Worm (Caenorhabditis elegans) whole organism, L3 larva: Measurements from ENCODE around the gene K08B12.1.

Experiments
- R02D3.7 ChIP-seq: fragments of 150-350 bp; optimal IDR thresholded peaks from 2 replicates; lab custom pipeline; 2014; ENCODE audit warnings: missing biosample characterization, missing genetic modification characterization
- ZK546.5 ChIP-seq: sonication (generic microtip); optimal IDR thresholded peaks from 2 replicates; lab custom pipeline; 2017; ENCODE audit warnings: missing biosample characterization, missing genetic modification characterization
- ama-1 ChIP-seq: fragments of 150-350 bp; optimal IDR thresholded peaks from 2 replicates; lab custom pipeline; 2018
- ceh-16 ChIP-seq: sonication (generic microtip); optimal IDR thresholded peaks from 2 replicates; lab custom pipeline; 2017; ENCODE audit warnings: missing biosample characterization, missing genetic modification characterization
- ceh-28 ChIP-seq: fragments of 150-350 bp; optimal IDR thresholded peaks from 2 replicates; lab custom pipeline; 2014; ENCODE audit warnings: missing biosample characterization, missing genetic modification reagents, missing genetic modification characterization
- ceh-82 ChIP-seq: fragments of 150-350 bp; optimal IDR thresholded peaks from 2 replicates; lab custom pipeline; 2014; ENCODE audit warnings: missing biosample characterization, missing genetic modification characterization
- ceh-9 ChIP-seq: sonication (generic microtip); optimal IDR thresholded peaks from 2 replicates; lab custom pipeline; 2018; ENCODE audit warnings: missing biosample characterization, missing genetic modification characterization
- daf-12 ChIP-seq: fragments of 150-350 bp; optimal IDR thresholded peaks from 2 replicates; lab custom pipeline; 2014; ENCODE audit warnings: missing biosample characterization, missing genetic modification reagents, missing genetic modification characterization
- egl-27 ChIP-seq: sonication (generic microtip); optimal IDR thresholded peaks from 4 replicates; lab custom pipeline; 2017; ENCODE audit warnings: missing biosample characterization, missing genetic modification reagents, missing genetic modification characterization
- egl-5 ChIP-seq: fragments of 150-350 bp; optimal IDR thresholded peaks from 2 replicates; lab custom pipeline; 2017; ENCODE audit warnings: missing biosample characterization, missing genetic modification reagents, missing genetic modification characterization, inconsistent platforms
- elt-1 ChIP-seq: fragments of 150-350 bp; optimal IDR thresholded peaks from 2 replicates; lab custom pipeline; 2014; ENCODE audit warnings: missing biosample characterization, missing genetic modification characterization
- elt-2 ChIP-seq: sonication (generic microtip); optimal IDR thresholded peaks from 2 replicates; lab custom pipeline; 2016; ENCODE audit warnings: missing genetic modification reagents, mild to moderate bottlenecking, missing genetic modification characterization, missing compliant biosample characterization
- elt-3 ChIP-seq, 3 experiments: fragments of 150-350 bp in 1 of 3; sonication (generic microtip) in 2 of 3; optimal IDR thresholded peaks; 2 replicates in 2 of 3; 4 replicates in 1 of 3; lab custom pipeline; 2014 to 2017; ENCODE audit warnings: missing biosample characterization in 3 of 3, missing genetic modification characterization in 3 of 3
- eor-1 ChIP-seq, 2 experiments: fragments of 150-350 bp; optimal IDR thresholded peaks; 2 replicates each; lab custom pipeline; 2014 to 2018; ENCODE audit warnings: missing biosample characterization in 2 of 2, missing genetic modification characterization in 2 of 2
- fkh-10 ChIP-seq: sonication (generic microtip); optimal IDR thresholded peaks from 2 replicates; lab custom pipeline; 2017; ENCODE audit warnings: missing biosample characterization, missing genetic modification reagents, missing genetic modification characterization
- fkh-2 ChIP-seq: fragments of 150-350 bp; optimal IDR thresholded peaks from 2 replicates; lab custom pipeline; 2014; ENCODE audit warnings: missing biosample characterization, missing genetic modification reagents, missing genetic modification characterization
- fos-1 ChIP-seq: fragments of 150-350 bp; optimal IDR thresholded peaks from 2 replicates; lab custom pipeline; 2014; ENCODE audit warnings: missing biosample characterization, missing genetic modification characterization
- hmg-11 ChIP-seq: sonication (generic microtip); optimal IDR thresholded peaks from 2 replicates; lab custom pipeline; 2016; ENCODE audit warnings: missing genetic modification characterization, missing compliant biosample characterization
- jun-1 ChIP-seq: fragments of 150-350 bp; optimal IDR thresholded peaks from 2 replicates; lab custom pipeline; 2014; ENCODE audit warnings: missing biosample characterization, missing genetic modification reagents, missing genetic modification characterization
- lin-15B ChIP-seq: fragments of 150-350 bp; optimal IDR thresholded peaks from 2 replicates; lab custom pipeline; 2014; ENCODE audit warnings: missing biosample characterization, missing genetic modification characterization
- lin-39 ChIP-seq: fragments of 150-350 bp; optimal IDR thresholded peaks from 2 replicates; lab custom pipeline; 2018; ENCODE audit warnings: missing biosample characterization, missing genetic modification reagents, missing genetic modification characterization
- lsy-12 ChIP-seq: sonication (generic microtip); optimal IDR thresholded peaks from 2 replicates; lab custom pipeline; 2016; ENCODE audit warnings: mild to moderate bottlenecking, missing genetic modification characterization, missing compliant biosample characterization
- mdl-1 ChIP-seq: fragments of 150-350 bp; optimal IDR thresholded peaks from 2 replicates; lab custom pipeline; 2014; ENCODE audit warnings: missing biosample characterization, missing genetic modification characterization
- mml-1 ChIP-seq: fragments of 150-350 bp; sonication (generic microtip); optimal IDR thresholded peaks from 3 replicates; lab custom pipeline; 2014; ENCODE audit warnings: missing biosample characterization, missing genetic modification characterization
- nfya-1 ChIP-seq: sonication (generic microtip); optimal IDR thresholded peaks from 2 replicates; lab custom pipeline; 2017; ENCODE audit warnings: missing genetic modification characterization, mild to moderate bottlenecking, missing compliant biosample characterization, antibody characterized with exemption, moderate library complexity; ENCODE audit not compliant: insufficient read depth
- nhr-11 ChIP-seq: fragments of 150-350 bp; optimal IDR thresholded peaks from 2 replicates; lab custom pipeline; 2014; ENCODE audit warnings: missing biosample characterization, missing genetic modification characterization
- nhr-23 ChIP-seq: fragments of 150-350 bp; optimal IDR thresholded peaks from 2 replicates; lab custom pipeline; 2014; ENCODE audit warnings: missing biosample characterization, missing genetic modification reagents, missing genetic modification characterization
- nhr-237 ChIP-seq: fragments of 150-350 bp; optimal IDR thresholded peaks from 2 replicates; lab custom pipeline; 2014; ENCODE audit warnings: missing biosample characterization, missing genetic modification characterization
- nhr-25 ChIP-seq: sonication (generic microtip); optimal IDR thresholded peaks from 2 replicates; lab custom pipeline; 2017; ENCODE audit warnings: missing biosample characterization, missing genetic modification characterization
- nhr-28 ChIP-seq: fragments of 150-350 bp; optimal IDR thresholded peaks from 2 replicates; lab custom pipeline; 2014; ENCODE audit warnings: missing biosample characterization, missing genetic modification characterization
- nhr-43 ChIP-seq: sonication (generic microtip); optimal IDR thresholded peaks from 2 replicates; lab custom pipeline; 2016; ENCODE audit warnings: mild to moderate bottlenecking, missing genetic modification characterization, missing compliant biosample characterization; ENCODE audit not compliant: poor library complexity, severe bottlenecking
- nhr-67 ChIP-seq: fragments of 150-350 bp; optimal IDR thresholded peaks from 2 replicates; lab custom pipeline; 2014; ENCODE audit warnings: missing biosample characterization, missing genetic modification characterization
- nhr-77 ChIP-seq: fragments of 150-350 bp; optimal IDR thresholded peaks from 2 replicates; lab custom pipeline; 2014; ENCODE audit warnings: missing biosample characterization, missing genetic modification characterization
- pha-4 ChIP-seq: fragments of 150-350 bp; optimal IDR thresholded peaks from 2 replicates; lab custom pipeline; 2014; ENCODE audit warnings: missing biosample characterization, missing genetic modification reagents, missing genetic modification characterization
- pqm-1 ChIP-seq: fragments of 150-350 bp; optimal IDR thresholded peaks from 2 replicates; lab custom pipeline; 2017; ENCODE audit warnings: missing biosample characterization, missing genetic modification characterization, inconsistent platforms
- sea-2 ChIP-seq: fragments of 150-350 bp; sonication (generic microtip); optimal IDR thresholded peaks from 4 replicates; lab custom pipeline; 2014; ENCODE audit warnings: missing biosample characterization, missing genetic modification reagents, missing genetic modification characterization
- snpc-4 ChIP-seq: fragments of 150-350 bp; optimal IDR thresholded peaks from 2 replicates; lab custom pipeline; 2014; ENCODE audit warnings: missing biosample characterization, missing genetic modification characterization
- tbx-2 ChIP-seq: sonication (generic microtip); optimal IDR thresholded peaks from 2 replicates; lab custom pipeline; 2016; ENCODE audit warnings: mild to moderate bottlenecking, missing genetic modification characterization, missing compliant biosample characterization
- unc-62 ChIP-seq: fragments of 150-350 bp; sonication (generic microtip); optimal IDR thresholded peaks from 4 replicates; lab custom pipeline; 2014; ENCODE audit warnings: missing biosample characterization, missing genetic modification reagents, missing genetic modification characterization
- zag-1 ChIP-seq: fragments of 150-350 bp; optimal IDR thresholded peaks from 2 replicates; lab custom pipeline; 2014; ENCODE audit warnings: missing biosample characterization, missing genetic modification characterization
- ztf-11 ChIP-seq: fragments of 150-350 bp; optimal IDR thresholded peaks from 2 replicates; lab custom pipeline; 2014; ENCODE audit warnings: missing biosample characterization, missing genetic modification characterization
- ztf-4 ChIP-seq: fragments of 150-350 bp; optimal IDR thresholded peaks from 2 replicates; lab custom pipeline; 2014; ENCODE audit warnings: missing biosample characterization, missing genetic modification characterization

The K08B12.1 gene

ce11 chrV:6239855-6240254 is 19.3 kb upstream of the K08B12.1 start:
- TF ChIP-seq nhr-11 (tag; lab: Kevin White, UChicago) = no peak
- peak; percentile 44 for TF ChIP-seq mdl-1 (tag; lab: Kevin White, UChicago)
- TF ChIP-seq nfya-1 (tag; lab: Kevin White, UChicago) = peak; percentile 53
- no peak for TF ChIP-seq fkh-10 (GFP tag; lab: Kevin White, UChicago)
- no peak for TF ChIP-seq ZK546.5 (tag; lab: Kevin White, UChicago)
- TF ChIP-seq nhr-23 (tag; lab: Kevin White, UChicago) = peak; percentile 72
- TF ChIP-seq jun-1 = no peak
- no peak for TF ChIP-seq nhr-28
- TF ChIP-seq pha-4 (tag; lab: Kevin White, UChicago) = no peak
- TF ChIP-seq ceh-82 (tag; lab: Kevin White, UChicago) = no peak
- no peak for TF ChIP-seq unc-62 (GFP tag; lab: Kevin White, UChicago)
- no peak for TF ChIP-seq egl-27
- TF ChIP-seq pqm-1 (tag; lab: Kevin White, UChicago) = peak; percentile 69
- TF ChIP-seq snpc-4 (tag; lab: Kevin White, UChicago) = no peak
- peak; percentile 22 for TF ChIP-seq tbx-2 (tag; lab: Kevin White, UChicago)
- TF ChIP-seq nhr-77 (tag; lab: Kevin White, UChicago) = no peak
- no peak for TF ChIP-seq eor-1 (tag; optimal IDR thresholded peaks at IDR 0.05; lab: Kevin White, UChicago)
- TF ChIP-seq ceh-16 (tag; lab: Kevin White, UChicago) = no peak
- no peak for TF ChIP-seq lsy-12 (tag; lab: Kevin White, UChicago)
- TF ChIP-seq daf-12 = no peak
- TF ChIP-seq elt-3 (tag; optimal IDR thresholded peaks at IDR 0.05; lab: Kevin White, UChicago) = peak in 2 of 3 experiments; percentile 15 to 74
- peak; percentile 94 for TF ChIP-seq nhr-25 (tag; lab: Kevin White, UChicago)
- TF ChIP-seq R02D3.7 (tag; lab: Kevin White, UChicago) = peak; percentile 38
- TF ChIP-seq lin-15B (tag; lab: Kevin White, UChicago) = no peak
- TF ChIP-seq elt-2 (tag; lab: Kevin White, UChicago) = peak; percentile 30
- peak; percentile 95 for TF ChIP-seq nhr-43 (tag; lab: Kevin White, UChicago)
- TF ChIP-seq ztf-4 (tag; lab: Kevin White, UChicago) = no peak
- peak; percentile 31 for TF ChIP-seq mml-1
- TF ChIP-seq egl-5 (tag; lab: Kevin White, UChicago) = no peak
- TF ChIP-seq fos-1 = no peak
- no peak for TF ChIP-seq elt-1
- no peak for TF ChIP-seq sea-2 (GFP tag; lab: Kevin White, UChicago)
- TF ChIP-seq ztf-11 (tag; lab: Kevin White, UChicago) = no peak
- TF ChIP-seq ama-1 (lab: Kevin White, UChicago) = no peak
- no peak for TF ChIP-seq nhr-237
- no peak for TF ChIP-seq nhr-67 (tag; lab: Kevin White, UChicago)
- no peak for TF ChIP-seq lin-39 (tag; lab: Kevin White, UChicago)

ce11 chrV:6240735-6241134 is 18.4 kb upstream of the K08B12.1 start:
- TF ChIP-seq hmg-11 (tag; lab: Kevin White, UChicago) = no peak
- TF ChIP-seq fkh-10 (GFP tag; lab: Kevin White, UChicago) = no peak
- TF ChIP-seq ceh-9 (tag; lab: Kevin White, UChicago) = no peak
- no peak for TF ChIP-seq eor-1 (tag; optimal IDR thresholded peaks at IDR 0.05; lab: Kevin White, UChicago)
- TF ChIP-seq nhr-11 (tag; lab: Kevin White, UChicago) = no peak
- no peak for TF ChIP-seq snpc-4 (tag; lab: Kevin White, UChicago)
- TF ChIP-seq R02D3.7 (tag; lab: Kevin White, UChicago) = no peak
- TF ChIP-seq elt-1 = no peak
- peak; percentile 72 for TF ChIP-seq mml-1
- no peak for TF ChIP-seq lin-39 (tag; lab: Kevin White, UChicago)
- TF ChIP-seq elt-2 (tag; lab: Kevin White, UChicago) = peak; percentile 54
- no peak for TF ChIP-seq unc-62 (GFP tag; lab: Kevin White, UChicago)
- TF ChIP-seq jun-1 = peak; percentile 61
- peak; percentile 5 for TF ChIP-seq nfya-1 (tag; lab: Kevin White, UChicago)
- peak; percentile 64 for TF ChIP-seq nhr-43 (tag; lab: Kevin White, UChicago)
- TF ChIP-seq pha-4 (tag; lab: Kevin White, UChicago) = peak; percentile 97
- TF ChIP-seq ceh-28 (tag; lab: Kevin White, UChicago) = no peak
- TF ChIP-seq zag-1 (tag; lab: Kevin White, UChicago) = no peak
- TF ChIP-seq nhr-28 = no peak
- TF ChIP-seq lsy-12 (tag; lab: Kevin White, UChicago) = peak; percentile 1
- no peak for TF ChIP-seq nhr-23 (tag; lab: Kevin White, UChicago)
- TF ChIP-seq nhr-237 = no peak
- peak; percentile 49 for TF ChIP-seq pqm-1 (tag; lab: Kevin White, UChicago)
- no peak for TF ChIP-seq fkh-2 (tag; lab: Kevin White, UChicago)
- peak; percentile 80 for TF ChIP-seq nhr-25 (tag; lab: Kevin White, UChicago)
- no peak for TF ChIP-seq lin-15B (tag; lab: Kevin White, UChicago)
- TF ChIP-seq ztf-4 (tag; lab: Kevin White, UChicago) = no peak
- no peak for TF ChIP-seq sea-2 (GFP tag; lab: Kevin White, UChicago)
- TF ChIP-seq, all 47 proteins: peak for 9
